Worm (Caenorhabditis elegans) whole organism, L1 larva: ENCODE results near the gene C25D7.15.
"Not testable (repeated sequence)": the region's sequence is repeated elsewhere in the genome, so short reads cannot be mapped to it uniquely, and the experiment has no call there.

Source experiments
- F16B12.6 ChIP-seq: fragments of 150-350 bp; optimal IDR thresholded peaks from 2 replicates; lab custom pipeline; 2014; ENCODE audit warnings: missing biosample characterization, missing genetic modification characterization
- Y116A8C.19 ChIP-seq: sonication (generic microtip); optimal IDR thresholded peaks from 2 replicates; lab custom pipeline; 2016; ENCODE audit warnings: missing compliant biosample characterization, missing genetic modification characterization, borderline replicate concordance
- blmp-1 ChIP-seq: fragments of 150-350 bp; optimal IDR thresholded peaks from 2 replicates; lab custom pipeline; 2014; ENCODE audit warnings: missing biosample characterization, missing genetic modification characterization
- ceh-82 ChIP-seq, 3 experiments: fragments of 150-350 bp in 1 of 3; sonication (generic microtip) in 2 of 3; optimal IDR thresholded peaks; 2 replicates each; lab custom pipeline; 2014 to 2017; ENCODE audit warnings: missing biosample characterization in 3 of 3, missing genetic modification characterization in 3 of 3
- dpl-1 ChIP-seq, 3 experiments: fragments of 150-350 bp in 2 of 3; sonication (generic microtip) in 1 of 3; optimal IDR thresholded peaks; 2 replicates each; lab custom pipeline; 2014 to 2017; ENCODE audit warnings: missing biosample characterization in 3 of 3, missing genetic modification characterization in 3 of 3, missing genetic modification reagents in 3 of 3
- efl-1 ChIP-seq, 4 experiments: fragments of 150-350 bp; optimal IDR thresholded peaks in 3 of 4; peaks in 1 of 4; 1 replicate in 1 of 4; 2 replicates in 3 of 4; lab custom pipeline; 2014; ENCODE audit warnings: missing biosample characterization in 2 of 4, missing genetic modification characterization in 2 of 4, missing genetic modification reagents in 2 of 4
- egl-13 ChIP-seq: sonication (generic microtip); optimal IDR thresholded peaks from 2 replicates; lab custom pipeline; 2016; ENCODE audit warnings: missing genotype, missing genetic modification reagents, missing genetic modification characterization, missing compliant biosample characterization
- fkh-10 ChIP-seq: sonication (generic microtip); optimal IDR thresholded peaks from 2 replicates; lab custom pipeline; 2017; ENCODE audit warnings: missing biosample characterization, missing genetic modification reagents, missing genetic modification characterization
- fkh-8 ChIP-seq: sonication (generic microtip); optimal IDR thresholded peaks from 2 replicates; lab custom pipeline; 2016; ENCODE audit warnings: mild to moderate bottlenecking, missing genetic modification characterization, missing compliant biosample characterization
- fos-1 ChIP-seq: fragments of 150-350 bp; optimal IDR thresholded peaks from 2 replicates; lab custom pipeline; 2014; ENCODE audit warnings: missing biosample characterization, missing genetic modification characterization
- grh-1 ChIP-seq: fragments of 200-800 bp; sonication (Bioruptor generic); IDR thresholded peaks from 2 replicates; pipeline ENCODE4 v1.3.6; 2022; ENCODE audit warnings: missing genetic modification reagents, missing genetic modification characterization, missing compliant biosample characterization
- lin-35 ChIP-seq, 2 experiments: fragments of 150-350 bp; optimal IDR thresholded peaks; 2 replicates each; lab custom pipeline; 2014; ENCODE audit warnings: missing biosample characterization in 2 of 2, missing genetic modification characterization in 2 of 2, missing genetic modification reagents in 2 of 2
- lin-39 ChIP-seq: fragments of 150-350 bp; optimal IDR thresholded peaks from 2 replicates; lab custom pipeline; 2014; ENCODE audit warnings: missing biosample characterization, missing genetic modification reagents, missing genetic modification characterization
- lsy-2 ChIP-seq, 2 experiments: fragments of 150-350 bp; optimal IDR thresholded peaks; 2 replicates each; lab custom pipeline; 2014; ENCODE audit warnings: missing biosample characterization in 2 of 2, missing genetic modification characterization in 2 of 2
- nhr-11 ChIP-seq: fragments of 150-350 bp; optimal IDR thresholded peaks from 2 replicates; lab custom pipeline; 2014; ENCODE audit warnings: missing biosample characterization, missing genetic modification characterization
- nhr-19 ChIP-seq: fragments of 200-800 bp; sonication (Bioruptor generic); conservative IDR thresholded peaks from 2 replicates; pipeline ENCODE4 v1.3.6; 2022; ENCODE audit warnings: missing genetic modification characterization, missing compliant biosample characterization
- nhr-20 ChIP-seq: sonication (generic microtip); optimal IDR thresholded peaks from 2 replicates; lab custom pipeline; 2016; ENCODE audit warnings: mild to moderate bottlenecking, missing genetic modification characterization, missing compliant biosample characterization
- nhr-28 ChIP-seq: fragments of 150-350 bp; optimal IDR thresholded peaks from 2 replicates; lab custom pipeline; 2014; ENCODE audit warnings: missing biosample characterization, missing genetic modification characterization
- nhr-47 ChIP-seq: sonication (generic microtip); optimal IDR thresholded peaks from 2 replicates; lab custom pipeline; 2016; ENCODE audit warnings: mild to moderate bottlenecking, missing genetic modification characterization, moderate library complexity, missing compliant biosample characterization
- nhr-85 ChIP-seq: sonication (generic microtip); peaks from one replicate; lab custom pipeline; 2016; ENCODE audit warnings: missing genetic modification characterization, inconsistent platforms, missing compliant biosample characterization
- nhr-90 ChIP-seq: sonication (generic microtip); optimal IDR thresholded peaks from 2 replicates; lab custom pipeline; 2016; ENCODE audit warnings: mild to moderate bottlenecking, missing genetic modification characterization, missing compliant biosample characterization; ENCODE audit not compliant: poor library complexity
- pqm-1 ChIP-seq: sonication (generic microtip); optimal IDR thresholded peaks from 3 replicates; lab custom pipeline; 2017; ENCODE audit warnings: missing biosample characterization, missing genetic modification characterization
- rnt-1 ChIP-seq: sonication (generic microtip); optimal IDR thresholded peaks from 2 replicates; lab custom pipeline; 2016; ENCODE audit warnings: mild to moderate bottlenecking, missing genetic modification characterization, moderate library complexity, missing compliant biosample characterization
- skn-1 ChIP-seq: fragments of 150-350 bp; optimal IDR thresholded peaks from 2 replicates; lab custom pipeline; 2014; ENCODE audit warnings: missing biosample characterization, missing genetic modification characterization
- snpc-4 ChIP-seq: fragments of 150-350 bp; optimal IDR thresholded peaks from 2 replicates; lab custom pipeline; 2014; ENCODE audit warnings: missing biosample characterization, missing genetic modification characterization
- snu-23 ChIP-seq: sonication (generic microtip); optimal IDR thresholded peaks from 2 replicates; lab custom pipeline; 2016; ENCODE audit warnings: missing genetic modification characterization, missing compliant biosample characterization
- sptf-1 ChIP-seq: fragments of 150-350 bp; optimal IDR thresholded peaks from 2 replicates; lab custom pipeline; 2014; ENCODE audit warnings: missing biosample characterization, missing genetic modification characterization
- swsn-7 ChIP-seq: sonication (generic microtip); optimal IDR thresholded peaks from 2 replicates; lab custom pipeline; 2016; ENCODE audit warnings: missing genetic modification characterization, missing compliant biosample characterization
- tbx-2 ChIP-seq: sonication (generic microtip); optimal IDR thresholded peaks from 2 replicates; lab custom pipeline; 2016; ENCODE audit warnings: missing genetic modification characterization, missing compliant biosample characterization
- unc-98 ChIP-seq: fragments of 200-800 bp; sonication (Bioruptor generic); IDR thresholded peaks from 2 replicates; pipeline ENCODE4 v1.3.6; 2022; ENCODE audit warnings: missing genetic modification characterization, missing compliant biosample characterization

Gene C25D7.15

DNA sequence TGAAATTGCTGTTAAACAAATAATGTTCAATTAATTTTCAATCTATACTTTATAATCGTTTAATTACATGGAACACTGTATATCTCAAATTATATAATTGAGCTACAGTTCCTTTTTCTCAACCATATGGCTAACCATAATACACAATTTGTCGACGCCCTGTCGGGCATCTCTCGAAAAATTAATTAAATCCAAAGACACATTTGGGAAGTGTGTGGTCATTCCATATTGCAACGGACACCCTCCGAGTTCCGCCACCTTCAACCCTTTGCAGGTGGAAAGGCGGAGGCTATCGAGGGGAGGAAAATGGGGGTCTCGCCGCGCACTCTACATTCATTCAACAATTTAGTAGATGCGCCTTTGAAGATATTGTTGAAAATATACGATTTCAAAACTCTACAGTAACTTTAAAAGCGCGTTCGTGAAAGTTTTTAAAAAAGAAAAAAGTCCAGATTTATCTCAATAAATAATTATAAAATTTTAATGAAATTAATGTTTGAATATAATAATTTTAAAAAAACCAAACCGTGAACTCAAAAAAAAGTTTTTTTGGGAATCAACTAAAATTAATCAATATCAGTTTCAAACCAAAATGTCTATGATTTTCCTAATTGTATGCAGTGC is 30.6 kb upstream of the C25D7.15 start, which contains the start of gene F14H8.8:
F14H8.8 (plus strand) TSS at position 574 of the 624 bp plus-strand sequence.
- TF ChIP-seq lin-39 (tag; lab: Kevin White, UChicago): no peak
- TF ChIP-seq rnt-1 (tag; lab: Kevin White, UChicago): peak; percentile 22
- TF ChIP-seq grh-1 (GFP tag; lab: Robert Waterston, UW): peak; percentile 49; the same call in 1 of the 2 replicates
- peak; percentile 77 for TF ChIP-seq nhr-90 (tag; lab: Kevin White, UChicago)
- peak; percentile 97 for TF ChIP-seq snpc-4
- peak in 1 of 2 experiments; percentile 22 for TF ChIP-seq efl-1 (optimal IDR thresholded peaks at IDR 0.05; lab: Kevin White, UChicago)
- TF ChIP-seq efl-1 (GFP tag; optimal IDR thresholded peaks at IDR 0.05 in 1 of 2; lab: Kevin White, UChicago): no peak
- TF ChIP-seq fos-1: no peak
- TF ChIP-seq nhr-47 (tag; lab: Kevin White, UChicago): peak; percentile 55
- peak; percentile 35 for TF ChIP-seq nhr-20 (tag; lab: Kevin White, UChicago)
- TF ChIP-seq swsn-7: peak; percentile 43
- peak; percentile 78 for TF ChIP-seq nhr-85 (tag; lab: Kevin White, UChicago)
- TF ChIP-seq snu-23: no peak
- peak in 1 of 2 experiments; percentile 7 for TF ChIP-seq lin-35 (GFP tag; optimal IDR thresholded peaks at IDR 0.05; lab: Kevin White, UChicago)
- TF ChIP-seq nhr-28 (tag; lab: Kevin White, UChicago): no peak
- peak in 1 of 3 experiments; percentile 12 for TF ChIP-seq dpl-1 (GFP tag; optimal IDR thresholded peaks at IDR 0.05; lab: Kevin White, UChicago)
- TF ChIP-seq nhr-19 (GFP tag; lab: Robert Waterston, UW): peak; percentile 69

DNA sequence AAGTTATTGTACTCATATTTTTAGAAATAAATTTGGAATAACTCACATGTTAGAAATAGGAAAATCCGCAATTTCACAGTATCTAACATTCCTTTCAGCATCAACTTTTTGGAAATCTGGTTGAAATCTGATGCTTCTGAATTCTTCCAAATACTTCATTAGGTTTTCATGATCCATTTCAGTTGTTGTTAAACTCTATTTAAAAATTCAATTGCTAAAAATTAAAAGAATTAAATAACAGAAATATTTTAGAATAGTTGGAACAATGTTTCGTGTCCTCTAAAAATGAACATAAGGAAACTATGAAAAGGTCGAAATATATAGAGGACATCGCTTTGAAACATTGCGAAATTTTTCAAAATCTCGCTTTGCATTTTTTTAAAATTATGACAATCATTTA is 28.2 kb upstream of the C25D7.15 start, which contains the start of gene cng-1:
cng-1 (minus strand) TSS at position 101 of the 400 bp plus-strand sequence.
- not testable (repeated sequence) for TF ChIP-seq ceh-82 (tag; optimal IDR thresholded peaks at IDR 0.05; lab: Kevin White, UChicago); sptf-1 (tag; lab: Kevin White, UChicago); nhr-47 (tag; lab: Kevin White, UChicago)
- TF ChIP-seq, all 84 proteins: peak for 0; not testable (repeated sequence) for 84

DNA sequence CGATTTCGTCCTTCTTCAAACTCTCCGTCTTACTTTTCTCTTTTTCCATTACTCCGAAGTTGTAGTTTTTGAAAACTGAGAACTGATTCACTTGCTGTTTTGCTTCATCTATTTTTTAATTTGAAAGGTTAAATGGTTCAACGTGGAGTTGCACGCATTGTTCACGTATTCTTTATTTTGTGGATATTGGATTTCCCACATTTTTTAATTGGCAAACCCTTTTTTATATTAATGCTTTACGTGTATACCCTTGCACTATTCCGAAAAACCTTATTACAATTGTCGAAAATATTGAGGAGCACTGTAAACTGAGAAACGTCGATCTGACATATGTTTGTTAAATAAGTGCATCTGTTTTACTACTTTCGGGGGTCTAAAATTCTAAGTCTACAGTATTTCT is 22.8 kb upstream of the C25D7.15 start, which contains the start of gene melo-3:
melo-3 (minus strand) TSS at position 101 of the 400 bp plus-strand sequence.
- not testable (repeated sequence) for TF ChIP-seq blmp-1 (tag; lab: Kevin White, UChicago); tbx-2 (tag; lab: Kevin White, UChicago); lin-35 (GFP tag; optimal IDR thresholded peaks at IDR 0.05; lab: Kevin White, UChicago)

DNA sequence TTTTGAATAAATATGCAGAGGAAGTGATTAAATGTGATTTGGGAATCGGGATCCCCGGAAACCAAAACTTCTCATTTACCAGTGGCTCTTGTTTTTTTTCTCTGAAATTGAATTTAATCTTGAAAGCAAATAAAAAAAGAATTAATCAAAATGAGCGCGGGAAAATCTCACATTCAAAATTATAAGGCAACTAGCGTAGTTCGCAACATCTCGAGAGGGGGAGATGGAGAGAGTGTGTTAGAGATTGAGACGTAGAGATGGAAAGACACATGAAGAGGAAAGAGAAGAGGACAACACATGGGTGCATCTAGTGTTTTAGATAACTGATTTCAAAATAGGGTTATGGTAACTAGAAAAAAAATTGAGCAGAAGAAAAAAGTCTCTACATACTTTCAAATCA is 11.5 kb upstream of the C25D7.15 start, which contains the start of gene sdc-3:
sdc-3 (minus strand) TSS at position 101 of the 400 bp plus-strand sequence.
- TF ChIP-seq egl-13 (tag; lab: Kevin White, UChicago) (no peak), fkh-10 (GFP tag; lab: Kevin White, UChicago) (no peak), efl-1 (optimal IDR thresholded peaks at IDR 0.05; lab: Kevin White, UChicago) (peak; percentile 1 to 39), efl-1 (GFP tag; optimal IDR thresholded peaks at IDR 0.05 in 1 of 2; lab: Kevin White, UChicago) (peak in 1 of 2 experiments; percentile 29), skn-1 (no peak), lsy-2 (tag; optimal IDR thresholded peaks at IDR 0.05; lab: Kevin White, UChicago) (no peak), nhr-85 (tag; lab: Kevin White, UChicago) (peak; percentile 47), dpl-1 (GFP tag; optimal IDR thresholded peaks at IDR 0.05; lab: Kevin White, UChicago) (peak in 2 of 3 experiments; percentile 14 to 46), fkh-8 (tag; lab: Kevin White, UChicago) (no peak), pqm-1 (no peak), F16B12.6 (tag; lab: Kevin White, UChicago) (no peak)

DNA sequence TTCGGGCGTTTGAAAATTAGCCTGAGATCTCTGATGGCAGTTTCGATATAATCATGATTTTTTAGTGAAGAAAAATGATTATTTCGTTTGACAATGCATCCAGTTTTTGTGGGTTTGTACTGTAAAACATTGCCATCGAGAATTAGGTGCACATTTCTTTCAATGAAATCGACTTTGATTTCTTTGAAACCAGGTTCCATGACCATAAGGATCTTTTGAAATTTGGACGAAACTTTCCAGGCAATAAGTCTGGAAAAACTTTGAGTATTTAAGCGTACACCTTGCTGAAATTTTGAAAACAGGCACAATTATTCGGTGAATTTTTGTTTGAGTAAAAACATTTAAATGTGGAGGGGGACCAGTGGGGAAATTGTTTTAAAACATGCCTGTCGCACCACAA is 7.9 kb upstream of the C25D7.15 start:
- no peak for TF ChIP-seq Y116A8C.19 (tag; lab: Kevin White, UChicago)
- no peak for TF ChIP-seq F16B12.6 (tag; lab: Kevin White, UChicago)
- TF ChIP-seq unc-98 (GFP tag; lab: Robert Waterston, UW): no peak
- no peak for TF ChIP-seq nhr-19 (GFP tag; lab: Robert Waterston, UW)
- no peak for TF ChIP-seq nhr-11
